Fruit fly (Drosophila melanogaster) S2 (cell line): ENCODE results near the gene mad2.

Experiments used
- CG8478 ChIP-seq: fragments of >200 bp; optimal IDR thresholded peaks from 2 replicates; lab custom pipeline; 2018
- CTCF ChIP-seq, 2 experiments: fragments of >200 bp; optimal IDR thresholded peaks; 2 replicates each; lab custom pipeline; 2018

- no peak for TF ChIP-seq CG8478 (lab: Kevin White, UChicago)
- TF ChIP-seq CTCF (optimal IDR thresholded peaks at IDR 0.05; lab: Kevin White, UChicago) = no peak
Measured at dm6 chr3L:5802063-5802531, 10.8 kb downstream of the mad2 start.
